Worm (Caenorhabditis elegans): Measurements from ENCODE around the gene hsp-17.
"Not testable (repeated sequence)": the region's sequence is repeated elsewhere in the genome, so short reads cannot be mapped to it uniquely, and the experiment has no call there.

The hsp-17 gene

DNA sequence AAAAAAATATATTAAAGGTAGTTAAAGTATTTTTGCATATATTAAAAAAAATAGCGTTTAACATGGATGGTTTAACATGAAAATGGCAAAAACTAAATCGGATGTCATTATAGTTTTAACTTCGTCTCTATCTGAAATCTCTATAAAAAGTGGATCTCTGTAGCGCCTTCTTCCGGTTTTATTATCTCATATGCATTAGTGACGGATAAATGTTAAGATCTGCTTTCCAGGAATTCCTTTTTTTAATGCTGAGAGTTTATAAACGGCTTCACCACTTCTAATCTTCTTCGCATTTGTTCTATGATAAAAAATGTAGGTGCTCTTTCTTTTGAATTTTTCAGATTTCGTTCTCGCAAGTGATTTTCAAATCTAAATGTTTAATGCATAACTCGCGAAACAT, 43.3 kb downstream of the hsp-17 start:
- TF ChIP-seq nhr-77 (tag; optimal IDR thresholded peaks at IDR 0.05) (no peak), lsy-12 (tag; optimal IDR thresholded peaks at IDR 0.05) (no peak), pha-4 (tag; optimal IDR thresholded peaks at IDR 0.05) (no peak), skn-1 (tag; optimal IDR thresholded peaks at IDR 0.05) (no peak), ztf-4 (tag; optimal IDR thresholded peaks at IDR 0.05) (no peak), fos-1 (tag; optimal IDR thresholded peaks at IDR 0.05) (no peak), eor-1 (tag; optimal IDR thresholded peaks at IDR 0.05) (no peak)

DNA sequence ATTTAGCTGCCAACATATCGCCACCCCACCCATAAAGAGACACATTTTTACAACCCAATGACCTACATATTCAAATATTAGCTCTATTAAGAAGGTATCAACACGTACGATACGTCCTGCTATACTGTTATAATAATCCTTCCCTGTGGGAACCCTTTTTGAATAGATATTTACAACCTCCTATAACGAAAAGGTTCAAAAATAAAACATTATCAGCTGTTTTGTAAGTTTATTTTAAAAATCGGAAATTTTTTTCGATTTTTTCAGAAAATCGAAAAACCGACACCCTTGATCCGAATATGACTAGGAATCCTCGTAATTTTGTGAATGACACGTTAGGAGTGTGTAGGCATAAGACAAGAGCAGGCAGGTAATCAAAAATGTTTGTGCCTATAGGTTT, 44.8 kb downstream of the hsp-17 start, which contains the start of gene C08D8.7:
C08D8.7 (plus strand) TSS at position 301 of the 400 bp plus-strand sequence.
- TF ChIP-seq nhr-237 (tag; optimal IDR thresholded peaks at IDR 0.05); mdl-1 (tag; optimal IDR thresholded peaks at IDR 0.05); fkh-10 (GFP tag; optimal IDR thresholded peaks at IDR 0.05): not testable (repeated sequence)

- no peak for TF ChIP-seq elt-1 (tag; optimal IDR thresholded peaks at IDR 0.05)
Measured at ce11 chrV:8335620-8336019, 50.1 kb downstream of the hsp-17 start.
